Worm (Caenorhabditis elegans) whole organism, late embryonic: ENCODE data around the gene W02A2.8.

Source experiments
- C38D4.7 ChIP-seq: fragments of 200-800 bp; sonication (Bioruptor generic); optimal IDR thresholded peaks from 2 replicates; lab custom pipeline; 2018; ENCODE audit warnings: mild to moderate bottlenecking, missing genetic modification characterization, moderate library complexity, missing compliant biosample characterization
- F13H6.1 ChIP-seq: sonication (generic microtip); optimal IDR thresholded peaks from 2 replicates; lab custom pipeline; 2016; ENCODE audit warnings: missing genetic modification characterization, missing compliant biosample characterization
- K02D7.2 ChIP-seq: sonication (generic microtip); optimal IDR thresholded peaks from 2 replicates; lab custom pipeline; 2017; ENCODE audit warnings: mild to moderate bottlenecking, missing genetic modification characterization, missing compliant biosample characterization
- T23F11.4 ChIP-seq: fragments of 200-800 bp; sonication (Bioruptor generic); optimal IDR thresholded peaks from 2 replicates; lab custom pipeline; 2018; ENCODE audit warnings: mild to moderate bottlenecking, missing genetic modification characterization, missing compliant biosample characterization
- Y22D7AL.16 ChIP-seq: sonication (generic microtip); optimal IDR thresholded peaks from 2 replicates; lab custom pipeline; 2016; ENCODE audit warnings: missing genetic modification characterization, missing compliant biosample characterization
- ahr-1 ChIP-seq: sonication (generic microtip); optimal IDR thresholded peaks from 2 replicates; lab custom pipeline; 2016; ENCODE audit warnings: missing genetic modification characterization, missing compliant biosample characterization
- ceh-18 ChIP-seq: sonication (generic microtip); optimal IDR thresholded peaks from 2 replicates; lab custom pipeline; 2016; ENCODE audit warnings: missing genetic modification characterization, missing compliant biosample characterization
- ceh-22 ChIP-seq: sonication (generic microtip); optimal IDR thresholded peaks from 2 replicates; lab custom pipeline; 2017; ENCODE audit warnings: missing biosample characterization, missing genetic modification characterization
- ceh-24 ChIP-seq: sonication (generic microtip); optimal IDR thresholded peaks from 2 replicates; lab custom pipeline; 2016; ENCODE audit warnings: mild to moderate bottlenecking, missing genetic modification characterization, missing compliant biosample characterization
- ceh-31 ChIP-seq: sonication (generic microtip); optimal IDR thresholded peaks from 2 replicates; lab custom pipeline; 2016; ENCODE audit warnings: missing genetic modification characterization, missing compliant biosample characterization
- ceh-45 ChIP-seq: fragments of 200-800 bp; sonication (Bioruptor generic); IDR thresholded peaks from 2 replicates; pipeline ENCODE4 v1.3.6; 2022; ENCODE audit warnings: missing genetic modification reagents, missing genetic modification characterization, missing compliant biosample characterization
- ceh-6 ChIP-seq: fragments of 200-800 bp; sonication (Bioruptor generic); optimal IDR thresholded peaks from 2 replicates; lab custom pipeline; 2018; ENCODE audit warnings: mild to moderate bottlenecking, missing genetic modification characterization, missing compliant biosample characterization
- ceh-9 ChIP-seq: sonication (generic microtip); optimal IDR thresholded peaks from 2 replicates; lab custom pipeline; 2016; ENCODE audit warnings: mild to moderate bottlenecking, missing genetic modification characterization, inconsistent platforms, missing compliant biosample characterization
- dmd-4 ChIP-seq: sonication (generic microtip); optimal IDR thresholded peaks from 2 replicates; lab custom pipeline; 2016; ENCODE audit warnings: borderline replicate concordance, missing genetic modification characterization, missing compliant biosample characterization
- dve-1 ChIP-seq: sonication (generic microtip); optimal IDR thresholded peaks from 2 replicates; lab custom pipeline; 2017; ENCODE audit warnings: antibody characterized with exemption, mild to moderate bottlenecking, missing genetic modification characterization, missing compliant biosample characterization
- elt-2 ChIP-seq: sonication (generic microtip); optimal IDR thresholded peaks from 2 replicates; lab custom pipeline; 2016; ENCODE audit warnings: missing genetic modification reagents, missing genetic modification characterization, missing compliant biosample characterization
- elt-4 ChIP-seq: sonication (generic microtip); optimal IDR thresholded peaks from 2 replicates; lab custom pipeline; 2016; ENCODE audit warnings: missing genetic modification characterization, missing compliant biosample characterization
- eyg-1 ChIP-seq: sonication (generic microtip); optimal IDR thresholded peaks from 2 replicates; lab custom pipeline; 2016; ENCODE audit warnings: missing genotype, missing genetic modification characterization, missing compliant biosample characterization
- fax-1 ChIP-seq: sonication (generic microtip); optimal IDR thresholded peaks from 2 replicates; lab custom pipeline; 2016; ENCODE audit warnings: missing genotype, missing genetic modification characterization, missing compliant biosample characterization
- fkh-10 ChIP-seq: fragments of 150-350 bp; optimal IDR thresholded peaks from 2 replicates; lab custom pipeline; 2014; ENCODE audit warnings: missing biosample characterization, missing genetic modification reagents, missing genetic modification characterization
- fkh-6 ChIP-seq: sonication (generic microtip); optimal IDR thresholded peaks from 2 replicates; lab custom pipeline; 2016; ENCODE audit warnings: missing genetic modification characterization, missing compliant biosample characterization
- hlh-13 ChIP-seq: fragments of 200-800 bp; sonication (Bioruptor generic); optimal IDR thresholded peaks from 2 replicates; lab custom pipeline; 2018; ENCODE audit warnings: mild to moderate bottlenecking, missing genetic modification characterization, missing compliant biosample characterization
- hlh-15 ChIP-seq: sonication (generic microtip); optimal IDR thresholded peaks from 2 replicates; lab custom pipeline; 2016; ENCODE audit warnings: missing genetic modification characterization, missing compliant biosample characterization
- hlh-30 ChIP-seq: sonication (generic microtip); optimal IDR thresholded peaks from 2 replicates; lab custom pipeline; 2017; ENCODE audit warnings: antibody characterized with exemption, missing genetic modification characterization, missing compliant biosample characterization; ENCODE audit not compliant: insufficient read depth
- lin-11 ChIP-seq: fragments of 200-800 bp; sonication (Bioruptor generic); optimal IDR thresholded peaks from 2 replicates; lab custom pipeline; 2018; ENCODE audit warnings: mild to moderate bottlenecking, missing genetic modification characterization, missing compliant biosample characterization
- nfya-1 ChIP-seq: sonication (generic microtip); optimal IDR thresholded peaks from 2 replicates; lab custom pipeline; 2017; ENCODE audit warnings: missing genetic modification characterization, mild to moderate bottlenecking, missing compliant biosample characterization, antibody characterized with exemption, moderate library complexity
- pag-3 ChIP-seq: sonication (generic microtip); optimal IDR thresholded peaks from 2 replicates; lab custom pipeline; 2016; ENCODE audit warnings: missing compliant biosample characterization, missing genetic modification characterization, borderline replicate concordance
- pat-9 ChIP-seq: fragments of 200-800 bp; sonication (Bioruptor generic); optimal IDR thresholded peaks from 2 replicates; lab custom pipeline; 2018; ENCODE audit warnings: mild to moderate bottlenecking, missing genetic modification characterization, moderate library complexity, missing compliant biosample characterization
- pha-2 ChIP-seq: sonication (generic microtip); optimal IDR thresholded peaks from 2 replicates; lab custom pipeline; 2017; ENCODE audit warnings: mild to moderate bottlenecking, missing genetic modification characterization, missing compliant biosample characterization
- pha-4 ChIP-seq: fragments of 150-350 bp; optimal IDR thresholded peaks from 2 replicates; lab custom pipeline; 2018; ENCODE audit warnings: missing biosample characterization, missing genetic modification reagents, missing genetic modification characterization
- pqm-1 ChIP-seq: sonication (generic microtip); optimal IDR thresholded peaks from 2 replicates; lab custom pipeline; 2016; ENCODE audit warnings: missing genetic modification characterization, missing compliant biosample characterization
- pros-1 ChIP-seq: fragments of 150-350 bp; optimal IDR thresholded peaks from 2 replicates; lab custom pipeline; 2014; ENCODE audit warnings: missing biosample characterization, missing genetic modification reagents, missing genetic modification characterization
- ref-2 ChIP-seq: sonication (generic microtip); optimal IDR thresholded peaks from 2 replicates; lab custom pipeline; 2016; ENCODE audit warnings: missing genetic modification characterization, missing compliant biosample characterization
- rnt-1 ChIP-seq: sonication (generic microtip); optimal IDR thresholded peaks from 2 replicates; lab custom pipeline; 2016; ENCODE audit warnings: missing genetic modification characterization, missing compliant biosample characterization
- tbx-7 ChIP-seq: sonication (generic microtip); optimal IDR thresholded peaks from 2 replicates; lab custom pipeline; 2016; ENCODE audit warnings: missing genotype, missing genetic modification characterization, missing compliant biosample characterization
- ttx-3 ChIP-seq: sonication (generic microtip); optimal IDR thresholded peaks from 2 replicates; lab custom pipeline; 2016; ENCODE audit warnings: missing genetic modification reagents, missing genetic modification characterization, missing compliant biosample characterization
- unc-42 ChIP-seq: sonication (generic microtip); optimal IDR thresholded peaks from 2 replicates; lab custom pipeline; 2016; ENCODE audit warnings: missing genotype, missing genetic modification characterization, missing compliant biosample characterization
- unc-55 ChIP-seq: sonication (generic microtip); optimal IDR thresholded peaks from 2 replicates; lab custom pipeline; 2017; ENCODE audit warnings: missing biosample characterization, missing genetic modification reagents, missing genetic modification characterization
- ztf-16 ChIP-seq: sonication (generic microtip); optimal IDR thresholded peaks from 2 replicates; lab custom pipeline; 2017; ENCODE audit warnings: missing genetic modification characterization, missing compliant biosample characterization

W02A2.8 gene

DNA sequence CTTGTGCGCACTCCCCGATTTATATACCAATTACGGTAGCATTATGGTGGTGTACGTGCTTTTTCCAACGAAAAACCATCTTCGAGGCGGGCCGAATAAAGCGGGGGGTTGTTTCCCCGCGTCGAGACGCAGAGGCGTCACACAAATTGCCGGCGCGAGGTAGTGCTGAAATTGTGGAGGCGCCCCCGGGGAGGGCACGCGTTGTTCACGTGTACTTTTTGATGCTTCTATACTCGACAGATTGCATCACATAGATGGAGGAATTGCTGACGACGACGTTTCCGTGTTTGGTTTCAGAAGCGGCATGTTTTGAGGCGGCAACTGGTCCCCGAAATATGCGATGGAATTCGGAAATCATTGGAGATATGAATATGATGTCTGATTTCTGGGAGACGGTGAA, 36.9 kb upstream of the W02A2.8 start:
- TF ChIP-seq pqm-1 (tag; lab: Kevin White, UChicago) (peak; percentile 63), ref-2 (tag; lab: Kevin White, UChicago) (peak; percentile 2), hlh-15 (tag; lab: Kevin White, UChicago) (no peak), ceh-18 (peak; percentile 82), ceh-9 (tag; lab: Kevin White, UChicago) (peak; percentile 30), nfya-1 (peak; percentile 45), ceh-45 (GFP tag; lab: Robert Waterston, UW) (no peak), fax-1 (tag; lab: Kevin White, UChicago) (peak; percentile 17), dve-1 (peak; percentile 48), ztf-16 (tag; lab: Kevin White, UChicago) (peak; percentile 5), fkh-6 (no peak), unc-42 (tag; lab: Kevin White, UChicago) (peak; percentile 67), ceh-31 (peak; percentile 54), pros-1 (tag; lab: Kevin White, UChicago) (peak; percentile 6), pag-3 (no peak), hlh-30 (tag; lab: Kevin White, UChicago) (peak; percentile 37), eyg-1 (tag; lab: Kevin White, UChicago) (no peak), unc-55 (peak; percentile 58), rnt-1 (tag; lab: Kevin White, UChicago) (peak; percentile 16)

DNA sequence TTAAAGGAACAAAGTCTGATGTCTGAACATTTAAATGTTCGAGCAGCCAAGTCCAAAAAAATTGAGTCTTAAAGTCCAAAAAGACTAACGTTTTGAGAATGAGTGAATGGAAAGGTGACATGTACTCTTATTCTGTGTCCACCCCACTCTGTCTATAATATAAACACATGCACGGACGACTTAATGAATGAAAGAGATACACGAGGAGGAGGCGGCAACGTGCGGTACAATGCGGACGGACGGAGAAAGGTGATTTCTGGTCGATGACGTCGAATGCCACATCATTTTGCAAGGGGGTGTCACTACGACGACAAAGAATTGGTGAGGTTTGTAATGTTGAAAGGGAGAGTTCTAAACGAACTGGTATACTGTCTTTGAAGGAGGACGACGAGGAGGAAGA, 36.3 kb upstream of the W02A2.8 start:
- TF ChIP-seq fkh-10 (GFP tag; lab: Kevin White, UChicago) (no peak), T23F11.4 (GFP tag; lab: Kevin White, UChicago) (no peak), lin-11 (tag; lab: Kevin White, UChicago) (no peak), pat-9 (tag; lab: Kevin White, UChicago) (no peak), unc-55 (peak; percentile 17)

ce11 chrIV:13393246-13393716, 34.9 kb upstream of the W02A2.8 start:
- TF ChIP-seq dve-1 (peak; percentile 22), hlh-30 (tag; lab: Kevin White, UChicago) (peak; percentile 3), ztf-16 (tag; lab: Kevin White, UChicago) (no peak), elt-2 (tag; lab: Kevin White, UChicago) (peak; percentile 58)
- TF ChIP-seq, all 69 proteins: peak for 3

DNA sequence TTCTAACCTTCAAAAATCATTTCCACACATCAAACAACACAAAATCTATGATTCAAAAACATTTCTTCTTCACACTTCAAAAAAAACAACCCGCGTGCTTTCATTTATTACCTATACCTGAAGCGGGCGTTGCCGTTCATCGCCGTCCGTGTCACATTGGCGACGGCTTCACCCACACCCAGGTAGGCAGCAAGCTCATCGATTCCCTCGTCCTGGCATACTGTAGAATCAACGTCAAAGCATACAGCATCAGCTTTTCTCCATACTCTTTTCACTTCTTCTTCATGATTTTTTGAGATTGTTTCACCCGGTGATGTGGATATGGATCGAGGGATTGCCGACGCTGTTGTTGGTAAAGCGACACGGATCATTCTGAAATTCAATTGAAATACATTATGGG, 33.8 kb upstream of the W02A2.8 start:
- TF ChIP-seq eyg-1 (tag; lab: Kevin White, UChicago) = no peak
- TF ChIP-seq tbx-7 (tag; lab: Kevin White, UChicago) = no peak
- no peak for TF ChIP-seq ztf-16 (tag; lab: Kevin White, UChicago)
- no peak for TF ChIP-seq C38D4.7 (GFP tag; lab: Kevin White, UChicago)
- TF ChIP-seq ttx-3 (tag; lab: Kevin White, UChicago) = no peak
- no peak for TF ChIP-seq dve-1
- TF ChIP-seq ceh-31 = no peak

- no peak for TF ChIP-seq ahr-1 (tag; lab: Kevin White, UChicago)
- TF ChIP-seq ceh-24 (tag; lab: Kevin White, UChicago) = no peak
- TF ChIP-seq pag-3 = no peak
- TF ChIP-seq ceh-45 (GFP tag; lab: Robert Waterston, UW) = no peak
- no peak for TF ChIP-seq lin-11 (tag; lab: Kevin White, UChicago)
- TF ChIP-seq hlh-15 (tag; lab: Kevin White, UChicago) = no peak
- no peak for TF ChIP-seq Y22D7AL.16 (tag; lab: Kevin White, UChicago)
- no peak for TF ChIP-seq F13H6.1
- TF ChIP-seq pha-2 (tag; lab: Kevin White, UChicago) = no peak
- no peak for TF ChIP-seq elt-4 (tag; lab: Kevin White, UChicago)
- no peak for TF ChIP-seq ceh-9 (tag; lab: Kevin White, UChicago)
- no peak for TF ChIP-seq fkh-6
- no peak for TF ChIP-seq pha-4 (tag; lab: Kevin White, UChicago)
- TF ChIP-seq K02D7.2 (tag; lab: Kevin White, UChicago) = no peak
- no peak for TF ChIP-seq ceh-6
- no peak for TF ChIP-seq hlh-13 (GFP tag; lab: Kevin White, UChicago)
- TF ChIP-seq ceh-22 (tag; lab: Kevin White, UChicago) = no peak
- TF ChIP-seq dmd-4 (tag; lab: Kevin White, UChicago) = no peak
Observed at ce11 chrIV:13390770-13391169, 32.4 kb upstream of the W02A2.8 start.
